Worm (Caenorhabditis elegans) whole organism, young adult: ENCODE results near the gene idpb-4.

ENCODE experiments used
- B0261.1 ChIP-seq: sonication (generic microtip); optimal IDR thresholded peaks from 2 replicates; lab custom pipeline; 2016; ENCODE audit warnings: mild to moderate bottlenecking, missing genetic modification characterization, moderate library complexity, missing compliant biosample characterization
- C06A6.2 ChIP-seq: fragments of 200-800 bp; sonication (Bioruptor generic); conservative IDR thresholded peaks from 2 replicates; pipeline ENCODE4 v1.3.6; 2022; ENCODE audit warnings: missing genetic modification characterization, missing compliant biosample characterization
- C17E4.6 ChIP-seq: fragments of 200-800 bp; sonication (Bioruptor generic); IDR thresholded peaks from 2 replicates; pipeline ENCODE4 v1.3.6; 2022; ENCODE audit warnings: missing genetic modification reagents, missing genetic modification characterization, missing compliant biosample characterization
- D2030.7 ChIP-seq: fragments of 200-800 bp; sonication (Bioruptor generic); IDR thresholded peaks from 2 replicates; pipeline ENCODE4 v1.3.6; 2022; ENCODE audit warnings: missing genetic modification reagents, missing genetic modification characterization, missing compliant biosample characterization
- F10E7.11 ChIP-seq: sonication (generic microtip); optimal IDR thresholded peaks from 2 replicates; lab custom pipeline; 2017; ENCODE audit warnings: mild to moderate bottlenecking, missing genetic modification characterization, moderate library complexity, missing compliant biosample characterization
- F37B4.10 ChIP-seq: fragments of 200-800 bp; sonication (Bioruptor generic); IDR thresholded peaks from 2 replicates; pipeline ENCODE4 v1.3.6; 2022; ENCODE audit warnings: missing genetic modification characterization, missing compliant biosample characterization
- F39B2.1 ChIP-seq: fragments of 200-800 bp; sonication (Bioruptor generic); IDR thresholded peaks from 2 replicates; pipeline ENCODE4 v1.3.6; 2022; ENCODE audit warnings: missing genetic modification reagents, missing genetic modification characterization, missing compliant biosample characterization
- K11D2.4 ChIP-seq: fragments of 200-800 bp; sonication (Bioruptor generic); IDR thresholded peaks from 2 replicates; pipeline ENCODE4 v1.3.6; 2022; ENCODE audit warnings: missing genetic modification reagents, missing genetic modification characterization, missing compliant biosample characterization
- K12H6.12 ChIP-seq: fragments of 200-800 bp; sonication (Bioruptor generic); optimal IDR thresholded peaks from 2 replicates; lab custom pipeline; 2018; ENCODE audit warnings: mild to moderate bottlenecking, missing genetic modification characterization, missing compliant biosample characterization
- Y53G8AR.9 ChIP-seq: fragments of 200-800 bp; sonication (Bioruptor generic); conservative IDR thresholded peaks from 2 replicates; pipeline ENCODE4 v1.3.6; 2022; ENCODE audit warnings: missing genetic modification reagents, missing genetic modification characterization, missing compliant biosample characterization
- ZK185.1 ChIP-seq: sonication (generic microtip); optimal IDR thresholded peaks from 2 replicates; lab custom pipeline; 2016; ENCODE audit warnings: mild to moderate bottlenecking, missing genetic modification characterization, missing compliant biosample characterization; ENCODE audit not compliant: poor library complexity, severe bottlenecking
- athp-1 ChIP-seq: sonication (generic microtip); optimal IDR thresholded peaks from 2 replicates; lab custom pipeline; 2017; ENCODE audit warnings: mild to moderate bottlenecking, missing genetic modification characterization, missing compliant biosample characterization
- attf-6 ChIP-seq: fragments of 200-800 bp; sonication (Bioruptor generic); IDR thresholded peaks from 2 replicates; pipeline ENCODE4 v1.3.6; 2022; ENCODE audit warnings: missing genetic modification reagents, missing genetic modification characterization, missing compliant biosample characterization
- ccch-3 ChIP-seq: fragments of 200-800 bp; sonication (Bioruptor generic); optimal IDR thresholded peaks from 2 replicates; lab custom pipeline; 2018; ENCODE audit warnings: mild to moderate bottlenecking, missing genetic modification characterization, missing compliant biosample characterization
- cebp-1 ChIP-seq, 2 experiments: fragments of 200-800 bp in 1 of 2; sonication (Bioruptor generic) in 1 of 2; sonication (generic microtip) in 1 of 2; IDR thresholded peaks in 1 of 2; optimal IDR thresholded peaks in 1 of 2; 2 replicates each; pipeline versions ENCODE4 v1.3.6 to Lab custom; 2017 to 2022; ENCODE audit warnings: missing compliant biosample characterization in 2 of 2, missing genetic modification characterization in 2 of 2, mild to moderate bottlenecking in 1 of 2, missing genetic modification reagents in 1 of 2, moderate library complexity in 1 of 2
- ceh-58 ChIP-seq: fragments of 200-800 bp; sonication (Bioruptor generic); IDR thresholded peaks from 2 replicates; pipeline ENCODE4 v1.3.6; 2022; ENCODE audit warnings: missing genetic modification characterization, missing compliant biosample characterization
- ceh-79 ChIP-seq: sonication (generic microtip); optimal IDR thresholded peaks from 2 replicates; lab custom pipeline; 2017; ENCODE audit warnings: mild to moderate bottlenecking, missing genetic modification characterization, missing compliant biosample characterization
- ceh-91 ChIP-seq: fragments of 200-800 bp; sonication (Bioruptor generic); IDR thresholded peaks from 2 replicates; pipeline ENCODE4 v1.3.6; 2022; ENCODE audit warnings: missing genetic modification reagents, missing genetic modification characterization, missing compliant biosample characterization
- die-1 ChIP-seq: sonication (generic microtip); optimal IDR thresholded peaks from 2 replicates; lab custom pipeline; 2016; ENCODE audit warnings: missing genotype, mild to moderate bottlenecking, missing genetic modification characterization, missing compliant biosample characterization
- dox-1 ChIP-seq: fragments of 200-800 bp; sonication (Bioruptor generic); IDR thresholded peaks from 2 replicates; pipeline ENCODE4 v1.3.6; 2022; ENCODE audit warnings: missing genetic modification reagents, missing genetic modification characterization, missing compliant biosample characterization
- efl-1 ChIP-seq: fragments of 150-350 bp; optimal IDR thresholded peaks from 2 replicates; lab custom pipeline; 2014; ENCODE audit warnings: missing biosample characterization, missing genetic modification reagents, missing genetic modification characterization
- ets-4 ChIP-seq: fragments of 200-800 bp; sonication (Bioruptor generic); optimal IDR thresholded peaks from 2 replicates; lab custom pipeline; 2018; ENCODE audit warnings: mild to moderate bottlenecking, missing genetic modification characterization, missing compliant biosample characterization
- hlh-26 ChIP-seq: fragments of 200-800 bp; sonication (Bioruptor generic); conservative IDR thresholded peaks from 2 replicates; pipeline ENCODE4 v1.3.6; 2022; ENCODE audit warnings: missing genetic modification reagents, missing genetic modification characterization, missing compliant biosample characterization
- lag-1 ChIP-seq: fragments of 200-800 bp; sonication (Bioruptor generic); IDR thresholded peaks from 2 replicates; pipeline ENCODE4 v1.3.6; 2022; ENCODE audit warnings: missing genetic modification reagents, missing genetic modification characterization, missing compliant biosample characterization
- let-607 ChIP-seq, 2 experiments: fragments of 200-800 bp in 1 of 2; sonication (Bioruptor generic) in 1 of 2; sonication (generic microtip) in 1 of 2; optimal IDR thresholded peaks; 2 replicates each; lab custom pipeline; 2016 to 2018; ENCODE audit warnings: mild to moderate bottlenecking in 2 of 2, missing compliant biosample characterization in 2 of 2, missing genetic modification characterization in 2 of 2, moderate library complexity in 2 of 2, missing genotype in 1 of 2
- lin-26 ChIP-seq: fragments of 200-800 bp; sonication (Bioruptor generic); IDR thresholded peaks from 2 replicates; pipeline ENCODE4 v1.3.6; 2022; ENCODE audit warnings: missing genetic modification reagents, missing genetic modification characterization, missing compliant biosample characterization
- lin-40 ChIP-seq: sonication (generic microtip); optimal IDR thresholded peaks from 2 replicates; lab custom pipeline; 2016; ENCODE audit warnings: missing genetic modification characterization, mild to moderate bottlenecking, missing compliant biosample characterization, missing genotype, missing genetic modification reagents
- lin-54 ChIP-seq: fragments of 200-800 bp; sonication (Bioruptor generic); optimal IDR thresholded peaks from 2 replicates; lab custom pipeline; 2018; ENCODE audit warnings: mild to moderate bottlenecking, missing genetic modification characterization, missing compliant biosample characterization
- mes-4 ChIP-seq: sonication (generic microtip); optimal IDR thresholded peaks from 2 replicates; lab custom pipeline; 2016; ENCODE audit warnings: missing genotype, missing genetic modification characterization, missing compliant biosample characterization
- mxl-1 ChIP-seq: sonication (generic microtip); optimal IDR thresholded peaks from 2 replicates; lab custom pipeline; 2016; ENCODE audit warnings: missing genetic modification characterization, missing compliant biosample characterization
- nfyb-1 ChIP-seq: fragments of 200-800 bp; sonication (Bioruptor generic); IDR thresholded peaks from 2 replicates; pipeline ENCODE4 v1.3.6; 2022; ENCODE audit warnings: missing genetic modification reagents, missing genetic modification characterization, missing compliant biosample characterization
- nhr-179 ChIP-seq: sonication (generic microtip); optimal IDR thresholded peaks from 2 replicates; lab custom pipeline; 2016; ENCODE audit warnings: mild to moderate bottlenecking, missing genetic modification characterization, missing compliant biosample characterization
- nhr-27 ChIP-seq: fragments of 200-800 bp; sonication (Bioruptor generic); optimal IDR thresholded peaks from 2 replicates; lab custom pipeline; 2018; ENCODE audit warnings: mild to moderate bottlenecking, missing genetic modification characterization, moderate library complexity, missing compliant biosample characterization
- nhr-80 ChIP-seq: sonication (generic microtip); optimal IDR thresholded peaks from 2 replicates; lab custom pipeline; 2016; ENCODE audit warnings: missing genetic modification characterization, missing compliant biosample characterization
- pbrm-1 ChIP-seq: fragments of 200-800 bp; sonication (Bioruptor generic); IDR thresholded peaks from 2 replicates; pipeline ENCODE4 v1.3.6; 2022; ENCODE audit warnings: missing genetic modification reagents, missing genetic modification characterization, missing compliant biosample characterization
- rec-8 ChIP-seq, 2 experiments: sonication (generic microtip); optimal IDR thresholded peaks; 2 replicates each; lab custom pipeline; 2016; ENCODE audit warnings: mild to moderate bottlenecking in 2 of 2, missing genetic modification characterization in 2 of 2, missing genetic modification reagents in 2 of 2, missing genotype in 2 of 2, missing biosample characterization in 1 of 2, missing compliant biosample characterization in 1 of 2, moderate library complexity in 1 of 2
- snpc-1.1 ChIP-seq: sonication (generic microtip); optimal IDR thresholded peaks from 2 replicates; lab custom pipeline; 2017; ENCODE audit warnings: missing genetic modification characterization, mild to moderate bottlenecking, missing compliant biosample characterization, antibody characterized with exemption, moderate library complexity, missing genotype, missing genetic modification reagents; ENCODE audit not compliant: insufficient read depth
- somi-1 ChIP-seq: fragments of 200-800 bp; sonication (Bioruptor generic); optimal IDR thresholded peaks from 2 replicates; lab custom pipeline; 2018; ENCODE audit warnings: mild to moderate bottlenecking, missing genetic modification characterization, missing compliant biosample characterization
- tlf-1 ChIP-seq: fragments of 200-800 bp; sonication (Bioruptor generic); optimal IDR thresholded peaks from 2 replicates; lab custom pipeline; 2018; ENCODE audit warnings: mild to moderate bottlenecking, missing genetic modification characterization, missing compliant biosample characterization
- zfh-2 ChIP-seq: fragments of 200-800 bp; sonication (Bioruptor generic); conservative IDR thresholded peaks from 2 replicates; pipeline ENCODE4 v1.3.6; 2022; ENCODE audit warnings: missing genetic modification reagents, missing genetic modification characterization, missing compliant biosample characterization
- ztf-18 ChIP-seq: sonication (generic microtip); optimal IDR thresholded peaks from 2 replicates; lab custom pipeline; 2016; ENCODE audit warnings: missing genotype, mild to moderate bottlenecking, missing genetic modification characterization, missing compliant biosample characterization
- ztf-6 ChIP-seq: fragments of 200-800 bp; sonication (Bioruptor generic); IDR thresholded peaks from 2 replicates; pipeline ENCODE4 v1.3.6; 2022; ENCODE audit warnings: missing genetic modification reagents, missing genetic modification characterization, missing compliant biosample characterization

The idpb-4 gene

ce11 chrII:8766475-8766874 is 29.1 kb upstream of the idpb-4 start, which contains the start of the genes nsph-1.1 and K08F8.15:
nsph-1.1 (plus strand) TSS chrII:8766775.
K08F8.15 (plus strand) TSS chrII:8766809.
- TF ChIP-seq F37B4.10 (GFP tag; lab: Robert Waterston, UW) = no peak
- TF ChIP-seq efl-1 (GFP tag; lab: Kevin White, UChicago) = no peak
- TF ChIP-seq hlh-26 = no peak
- TF ChIP-seq F39B2.1 = no peak
- no peak for TF ChIP-seq ZK185.1 (tag; lab: Kevin White, UChicago)
- TF ChIP-seq ccch-3 (GFP tag; lab: Kevin White, UChicago) = no peak
- TF ChIP-seq nhr-179 = no peak
- no peak for TF ChIP-seq ceh-91 (GFP tag; lab: Robert Waterston, UW)
- TF ChIP-seq mes-4 (tag; lab: Kevin White, UChicago) = no peak
- TF ChIP-seq zfh-2 (GFP tag; lab: Robert Waterston, UW) = no peak
- TF ChIP-seq F10E7.11 = no peak
- TF ChIP-seq nfyb-1 = no peak
- no peak for TF ChIP-seq ets-4 (GFP tag; lab: Kevin White, UChicago)
- no peak for TF ChIP-seq ceh-58 (GFP tag; lab: Robert Waterston, UW)
- TF ChIP-seq pbrm-1 (GFP tag; lab: Robert Waterston, UW) = no peak
- TF ChIP-seq tlf-1 (GFP tag; lab: Kevin White, UChicago) = no peak
- no peak for TF ChIP-seq lin-54 (GFP tag; lab: Kevin White, UChicago)

DNA sequence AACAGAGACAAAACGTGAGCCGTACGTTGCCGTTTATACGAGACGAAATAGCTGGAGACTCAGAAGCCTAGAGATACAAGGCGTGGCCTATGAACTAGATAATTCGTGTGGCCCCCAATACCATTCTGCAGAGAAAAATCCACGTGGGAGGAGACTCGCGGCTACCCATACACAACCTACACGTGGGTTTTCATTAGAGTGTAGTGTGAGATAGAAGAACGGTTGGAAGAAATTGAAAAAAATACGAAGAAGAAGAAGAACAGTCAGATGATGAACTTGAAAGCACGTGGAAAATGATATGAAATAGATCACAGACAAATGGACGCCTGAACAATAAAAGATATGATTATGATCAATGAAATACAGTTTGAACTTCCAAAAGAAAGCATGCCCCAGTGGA is 27.8 kb upstream of the idpb-4 start:
- TF ChIP-seq K12H6.12 (tag; lab: Kevin White, UChicago) (no peak), nhr-27 (tag; lab: Kevin White, UChicago) (no peak), cebp-1 (GFP tag; IDR thresholded peaks at IDR 0.05; lab: Robert Waterston, UW) (no peak), cebp-1 (tag; optimal IDR thresholded peaks at IDR 0.05; lab: Kevin White, UChicago) (peak; percentile 29), C06A6.2 (GFP tag; lab: Robert Waterston, UW) (0 out of 2 replicates have a peak, but pooled peaks have one; percentile 20), dox-1 (0 out of 2 replicates have a peak, but pooled peaks have one; percentile 41), Y53G8AR.9 (no peak), lin-26 (GFP tag; lab: Robert Waterston, UW) (peak; percentile 70; the same call in 1 of the 2 replicates), lin-40 (no peak), die-1 (tag; lab: Kevin White, UChicago) (peak; percentile 11), somi-1 (GFP tag; lab: Kevin White, UChicago) (peak; percentile 80), snpc-1.1 (tag; lab: Kevin White, UChicago) (no peak), K11D2.4 (GFP tag; lab: Robert Waterston, UW) (0 out of 2 replicates have a peak, but pooled peaks have one; percentile 37)

- TF ChIP-seq ceh-79 (tag; lab: Kevin White, UChicago) (no peak), C06A6.2 (GFP tag; lab: Robert Waterston, UW) (no peak), ztf-6 (GFP tag; lab: Robert Waterston, UW) (no peak), athp-1 (no peak), B0261.1 (no peak), nhr-80 (tag; lab: Kevin White, UChicago) (no peak), C17E4.6 (GFP tag; lab: Robert Waterston, UW) (no peak), attf-6 (GFP tag; lab: Robert Waterston, UW) (no peak), lag-1 (GFP tag; lab: Robert Waterston, UW) (no peak), D2030.7 (GFP tag; lab: Robert Waterston, UW) (no peak), ccch-3 (GFP tag; lab: Kevin White, UChicago) (no peak), mxl-1 (no peak), let-607 (tag; optimal IDR thresholded peaks at IDR 0.05; lab: Kevin White, UChicago) (no peak), ztf-18 (tag; lab: Kevin White, UChicago) (no peak), rec-8 (tag; optimal IDR thresholded peaks at IDR 0.05; lab: Kevin White, UChicago) (no peak)
- TF ChIP-seq, all 124 proteins: peak for 0
Measured at ce11 chrII:8764332-8764731, 27.0 kb upstream of the idpb-4 start.
